Worm (Caenorhabditis elegans): ENCODE data around the gene ptr-18.

ptr-18 gene

ce11 chrII:12935259-12935658 lies 30.1 kb upstream of the ptr-18 start, which contains the start of gene lips-9:
Gene lips-9 (minus strand): TSS chrII:12935359.
- TF ChIP-seq nhr-41 (GFP tag; IDR thresholded peaks at IDR 0.05), result no peak
- TF ChIP-seq Y5F2A.4 (GFP tag; optimal IDR thresholded peaks at IDR 0.05), result no peak
- TF ChIP-seq mxl-2 (GFP tag; conservative IDR thresholded peaks at IDR 0.05), result no peak
- no peak for TF ChIP-seq R02D3.7 (tag; optimal IDR thresholded peaks at IDR 0.05)
- TF ChIP-seq tag-97 (GFP tag; IDR thresholded peaks at IDR 0.05), result no peak
- TF ChIP-seq nhr-48 (tag; optimal IDR thresholded peaks at IDR 0.05), result no peak
- TF ChIP-seq ZK337.2 (GFP tag; IDR thresholded peaks at IDR 0.05), result no peak
- no peak for TF ChIP-seq mxl-3 (GFP tag; optimal IDR thresholded peaks at IDR 0.05)
- TF ChIP-seq lsy-2 (tag; optimal IDR thresholded peaks at IDR 0.05), result no peak

ce11 chrII:12939161-12939560 lies 26.2 kb upstream of the ptr-18 start:
- TF ChIP-seq mxl-3 (GFP tag; optimal IDR thresholded peaks at IDR 0.05), result peak; percentile 61
- TF ChIP-seq hlh-11 (tag; optimal IDR thresholded peaks at IDR 0.05), result peak; percentile 29
- peak; percentile 68 for TF ChIP-seq nhr-28 (tag; optimal IDR thresholded peaks at IDR 0.05)
- TF ChIP-seq mdl-1 (tag; optimal IDR thresholded peaks at IDR 0.05), result peak in 1 of 2 experiments; percentile 32
- no peak for TF ChIP-seq daf-12 (tag; optimal IDR thresholded peaks at IDR 0.05)
- TF ChIP-seq ctbp-1 (GFP tag; IDR thresholded peaks at IDR 0.05), result no peak
- TF ChIP-seq dve-1 (tag; optimal IDR thresholded peaks at IDR 0.05; ENCODE audit: insufficient read depth), result peak; percentile 35
- no peak for TF ChIP-seq aly-2 (tag; optimal IDR thresholded peaks at IDR 0.05)
- TF ChIP-seq hlh-30 (tag; optimal IDR thresholded peaks at IDR 0.05; ENCODE audit: insufficient read depth), result peak; percentile 50
- peak; percentile 37 for TF ChIP-seq mep-1 (tag; optimal IDR thresholded peaks at IDR 0.05)

- TF ChIP-seq zag-1 (tag; optimal IDR thresholded peaks at IDR 0.05) (no peak), tag-97 (GFP tag; IDR thresholded peaks at IDR 0.05) (no peak), daf-19 (GFP tag; conservative IDR thresholded peaks at IDR 0.05) (no peak), ztf-11 (tag; optimal IDR thresholded peaks at IDR 0.05) (no peak), egl-27 (tag; optimal IDR thresholded peaks at IDR 0.05) (no peak), ZK546.5 (tag; optimal IDR thresholded peaks at IDR 0.05) (no peak), spr-3 (GFP tag; optimal IDR thresholded peaks at IDR 0.05) (no peak), hlh-11 (tag; optimal IDR thresholded peaks at IDR 0.05) (no peak), T20F7.1 (GFP tag; optimal IDR thresholded peaks at IDR 0.05) (no peak), unc-130 (GFP tag; optimal IDR thresholded peaks at IDR 0.05) (no peak), lsy-2 (tag; optimal IDR thresholded peaks at IDR 0.05) (no peak), F44E2.7 (GFP tag; IDR thresholded peaks at IDR 0.05) (no peak), nhr-102 (tag; optimal IDR thresholded peaks at IDR 0.05) (no peak), mep-1 (tag; optimal IDR thresholded peaks at IDR 0.05) (no peak)
Observed at ce11 chrII:12939801-12940200, 25.5 kb upstream of the ptr-18 start, which contains the start of gene arrd-10. Gene arrd-10 (plus strand): TSS chrII:12940101.

- peak; percentile 22 for TF ChIP-seq nhr-28 (tag; optimal IDR thresholded peaks at IDR 0.05)
- no peak for TF ChIP-seq aly-2 (tag; optimal IDR thresholded peaks at IDR 0.05)
Observed at ce11 chrII:12942496-12942895, 22.9 kb upstream of the ptr-18 start.

- TF ChIP-seq hif-1 (tag; optimal IDR thresholded peaks at IDR 0.05) (peak; percentile 70 to 81), zip-2 (tag; optimal IDR thresholded peaks at IDR 0.05) (peak; percentile 76), ctbp-1 (GFP tag; IDR thresholded peaks at IDR 0.05) (peak; percentile 93), fos-1 (tag; optimal IDR thresholded peaks at IDR 0.05) (peak; percentile 18), Y5F2A.4 (GFP tag; optimal IDR thresholded peaks at IDR 0.05) (peak; percentile 49), arid-1 (GFP tag; conservative IDR thresholded peaks at IDR 0.05) (peak; percentile 86), sdz-12 (GFP tag; optimal IDR thresholded peaks at IDR 0.05) (peak; percentile 88), mdt-29 (GFP tag; IDR thresholded peaks at IDR 0.05) (peak; percentile 96), mes-2 (tag; optimal IDR thresholded peaks at IDR 0.05; ENCODE audit: poor library complexity, severe bottlenecking) (peak; percentile 93), ceh-44 (GFP tag; IDR thresholded peaks at IDR 0.05) (peak; percentile 93), hmg-1.1 (GFP tag; IDR thresholded peaks at IDR 0.05) (peak; percentile 93), lin-13 (GFP tag; optimal IDR thresholded peaks at IDR 0.05) (peak; percentile 88), hlh-11 (tag; optimal IDR thresholded peaks at IDR 0.05) (peak; percentile 95), aly-2 (tag; optimal IDR thresholded peaks at IDR 0.05) (peak; percentile 62), F49E8.2 (tag; optimal IDR thresholded peaks at IDR 0.05; ENCODE audit: borderline replicate concordance) (peak; percentile 94), unc-130 (GFP tag; optimal IDR thresholded peaks at IDR 0.05) (peak; percentile 90), rbr-2 (tag; optimal IDR thresholded peaks at IDR 0.05) (peak; percentile 88), nhr-6 (tag; optimal IDR thresholded peaks at IDR 0.05) (peak; percentile 87), daf-16 (GFP tag; optimal IDR thresholded peaks at IDR 0.05) (peak; percentile 88 to 91), daf-16 (tag; optimal IDR thresholded peaks at IDR 0.05) (peak; percentile 86)
Observed at ce11 chrII:12944587-12945126, 20.7 kb upstream of the ptr-18 start.
